Fruit fly (Drosophila melanogaster) whole organism, prepupa: ENCODE results near the gene CG34173.

ENCODE experiments used
- CG6163 ChIP-seq: fragments of 200-800 bp; sonication (Bioruptor generic); IDR thresholded peaks from 3 replicates; pipeline ENCODE4 v1.3.6; 2022; ENCODE audit warnings: missing biosample characterization, missing genetic modification characterization
- fd85E ChIP-seq: fragments of 200-800 bp; sonication (Bioruptor generic); optimal IDR thresholded peaks from 3 replicates; lab custom pipeline; 2016; ENCODE audit warnings: missing biosample characterization, missing genetic modification characterization
- lz ChIP-seq: fragments of 200-800 bp; sonication (Bioruptor generic); optimal IDR thresholded peaks from 3 replicates; lab custom pipeline; 2016; ENCODE audit warnings: missing biosample characterization, missing genetic modification characterization

dm6 chr2L:22036877-22037276, 17.2 kb downstream of the CG34173 start:
- no peak for TF ChIP-seq fd85E
- no peak for TF ChIP-seq CG6163
- TF ChIP-seq lz, result no peak
